Fruit fly (Drosophila melanogaster) whole organism, embryonic: ENCODE measurements around the gene CG46465.

ENCODE experiments used
- BEAF-32 ChIP-seq: fragments of 200-800 bp; sonication (Bioruptor generic); optimal IDR thresholded peaks from 3 replicates; lab custom pipeline; 2017; ENCODE audit warnings: missing biosample characterization, missing genetic modification characterization, mild to moderate bottlenecking, moderate library complexity, missing genetic modification reagents
- CG10274 ChIP-seq: fragments of 200-800 bp; sonication (Bioruptor generic); optimal IDR thresholded peaks from 3 replicates; lab custom pipeline; 2017; ENCODE audit warnings: missing biosample characterization, mild to moderate bottlenecking, missing genetic modification characterization
- CG10321 ChIP-seq: fragments of 200-800 bp; sonication (Bioruptor generic); IDR thresholded peaks from 2 replicates; pipeline ENCODE4 v1.3.6; 2022; ENCODE audit warnings: missing biosample characterization, missing genetic modification characterization
- CG10543 ChIP-seq: fragments of 200-800 bp; sonication (Bioruptor generic); optimal IDR thresholded peaks from 3 replicates; lab custom pipeline; 2017; ENCODE audit warnings: missing biosample characterization, mild to moderate bottlenecking, missing genetic modification characterization, moderate library complexity
- CG11456 ChIP-seq: fragments of 200-800 bp; sonication (Bioruptor generic); IDR thresholded peaks from 3 replicates; pipeline ENCODE4 v1.3.6; 2022; ENCODE audit warnings: missing biosample characterization, missing genetic modification characterization
- CG11695 ChIP-seq: fragments of 200-800 bp; sonication (Bioruptor generic); IDR thresholded peaks from 3 replicates; pipeline ENCODE4 v1.3.6; 2022; ENCODE audit warnings: missing biosample characterization, missing genetic modification characterization
- CG12155 ChIP-seq: fragments of 200-800 bp; sonication (Bioruptor generic); optimal IDR thresholded peaks from 3 replicates; lab custom pipeline; 2016; ENCODE audit warnings: missing biosample characterization, missing genetic modification characterization
- CG13123 ChIP-seq: fragments of 200-800 bp; sonication (Bioruptor generic); optimal IDR thresholded peaks from 2 replicates; lab custom pipeline; 2016; ENCODE audit warnings: missing biosample characterization, missing genetic modification characterization
- CG13894 ChIP-seq: fragments of 200-800 bp; sonication (Bioruptor generic); optimal IDR thresholded peaks from 3 replicates; lab custom pipeline; 2018; ENCODE audit warnings: missing biosample characterization, mild to moderate bottlenecking, missing genetic modification characterization, moderate library complexity
- CG1647 ChIP-seq: fragments of 200-800 bp; sonication (Bioruptor generic); optimal IDR thresholded peaks from 3 replicates; lab custom pipeline; 2016; ENCODE audit warnings: missing biosample characterization, missing genetic modification characterization
- CG17328 ChIP-seq: fragments of 200-800 bp; sonication (Bioruptor generic); IDR thresholded peaks from 2 replicates; pipeline ENCODE4 v1.3.6; 2022; ENCODE audit warnings: missing biosample characterization, missing genetic modification characterization
- CG18262 ChIP-seq: fragments of 200-800 bp; optimal IDR thresholded peaks from 3 replicates; lab custom pipeline; 2019; ENCODE audit warnings: missing biosample characterization, mild to moderate bottlenecking, missing genetic modification characterization, moderate library complexity
- CG18764 ChIP-seq: fragments of 200-800 bp; sonication (Bioruptor generic); optimal IDR thresholded peaks from 3 replicates; lab custom pipeline; 2016; ENCODE audit warnings: missing biosample characterization, missing genetic modification characterization
- CG2116 ChIP-seq: fragments of 200-800 bp; sonication (Bioruptor generic); optimal IDR thresholded peaks from 3 replicates; lab custom pipeline; 2018; ENCODE audit warnings: missing biosample characterization, mild to moderate bottlenecking, missing genetic modification characterization
- CG2712 ChIP-seq: fragments of 200-800 bp; optimal IDR thresholded peaks from 3 replicates; lab custom pipeline; 2019; ENCODE audit warnings: missing biosample characterization, mild to moderate bottlenecking, missing genetic modification characterization, moderate library complexity
- CG31441 ChIP-seq: fragments of 200-800 bp; sonication (Bioruptor generic); IDR thresholded peaks from 2 replicates; pipeline ENCODE4 v1.3.6; 2022; ENCODE audit warnings: missing biosample characterization, missing genetic modification characterization
- CG4328 ChIP-seq: fragments of 200-800 bp; sonication (Bioruptor generic); optimal IDR thresholded peaks from 3 replicates; lab custom pipeline; 2017; ENCODE audit warnings: missing biosample characterization, missing genetic modification reagents, missing genetic modification characterization
- CG43689 ChIP-seq: fragments of 200-800 bp; sonication (Bioruptor generic); IDR thresholded peaks from 2 replicates; pipeline ENCODE4 v1.3.6; 2022; ENCODE audit warnings: missing biosample characterization, missing genetic modification characterization
- CG4707 ChIP-seq: fragments of 200-800 bp; sonication (Bioruptor generic); optimal IDR thresholded peaks from 2 replicates; lab custom pipeline; 2018; ENCODE audit warnings: missing biosample characterization, mild to moderate bottlenecking, missing genetic modification characterization, moderate library complexity
- CG5953 ChIP-seq: fragments of 200-800 bp; sonication (Bioruptor generic); IDR thresholded peaks from 2 replicates; pipeline ENCODE4 v1.3.6; 2022; ENCODE audit warnings: missing biosample characterization, missing genetic modification characterization
- CG8388 ChIP-seq: fragments of 200-800 bp; sonication (Bioruptor generic); optimal IDR thresholded peaks from 2 replicates; lab custom pipeline; 2019; ENCODE audit warnings: missing biosample characterization, mild to moderate bottlenecking, missing genetic modification characterization, moderate library complexity
- Dad ChIP-seq: fragments of 200-800 bp; sonication (Bioruptor generic); optimal IDR thresholded peaks from 3 replicates; lab custom pipeline; 2016; ENCODE audit warnings: missing biosample characterization, missing genetic modification characterization
- Dll ChIP-seq: fragments of 200-800 bp; sonication (Bioruptor generic); IDR thresholded peaks from 4 replicates; pipeline ENCODE4 v1.3.6; 2022; ENCODE audit warnings: missing biosample characterization, missing genetic modification characterization; ENCODE audit not compliant: partially characterized antibody
- Doc2 ChIP-seq: fragments of 200-800 bp; sonication (Bioruptor generic); IDR thresholded peaks from 2 replicates; pipeline ENCODE4 v1.3.6; 2022; ENCODE audit warnings: missing biosample characterization, missing genetic modification characterization
- Ets97D ChIP-seq: fragments of 200-800 bp; sonication (Bioruptor generic); optimal IDR thresholded peaks from 3 replicates; lab custom pipeline; 2016; ENCODE audit warnings: missing biosample characterization, missing genetic modification characterization
- HmgZ ChIP-seq: fragments of 200-800 bp; sonication (Bioruptor generic); optimal IDR thresholded peaks from 2 replicates; lab custom pipeline; 2018; ENCODE audit warnings: missing biosample characterization, mild to moderate bottlenecking, missing genetic modification characterization
- NFAT ChIP-seq: fragments of 200-800 bp; sonication (Bioruptor generic); IDR thresholded peaks from 2 replicates; pipeline ENCODE4 v1.3.6; 2022; ENCODE audit warnings: missing biosample characterization, missing genetic modification characterization
- Neu2 ChIP-seq: fragments of 200-800 bp; sonication (Bioruptor generic); optimal IDR thresholded peaks from 3 replicates; lab custom pipeline; 2016; ENCODE audit warnings: missing biosample characterization, missing genetic modification characterization, borderline replicate concordance
- Trl ChIP-seq, 3 experiments: fragments of >200 bp in 2 of 3; fragments of 200-800 bp in 1 of 3; sonication (Bioruptor generic) in 1 of 3; optimal IDR thresholded peaks; 2 replicates in 1 of 3; 3 replicates in 2 of 3; lab custom pipeline; 2016 to 2017; ENCODE audit warnings: missing biosample characterization in 1 of 3, missing genetic modification characterization in 1 of 3
- Xbp1 ChIP-seq: fragments of 200-800 bp; sonication (Bioruptor generic); optimal IDR thresholded peaks from 3 replicates; lab custom pipeline; 2016; ENCODE audit warnings: missing biosample characterization, mild to moderate bottlenecking, missing genetic modification characterization
- bab2 ChIP-seq: fragments of 200-800 bp; sonication (Bioruptor generic); optimal IDR thresholded peaks from 2 replicates; lab custom pipeline; 2016; ENCODE audit warnings: missing biosample characterization, missing genetic modification characterization
- br ChIP-seq: fragments of >200 bp; optimal IDR thresholded peaks from 2 replicates; lab custom pipeline; 2017
- chm ChIP-seq: fragments of 200-800 bp; sonication (Bioruptor generic); IDR thresholded peaks from 2 replicates; pipeline ENCODE4 v1.3.6; 2022; ENCODE audit warnings: missing biosample characterization, missing genetic modification characterization
- ci ChIP-seq: fragments of 200-800 bp; sonication (Bioruptor generic); IDR thresholded peaks from 3 replicates; pipeline ENCODE4 v1.3.6; 2022; ENCODE audit warnings: missing biosample characterization, missing genetic modification characterization
- cwo ChIP-seq: fragments of 200-800 bp; sonication (Bioruptor generic); optimal IDR thresholded peaks from 3 replicates; lab custom pipeline; 2017; ENCODE audit warnings: missing biosample characterization, missing genetic modification characterization, mild to moderate bottlenecking, moderate library complexity, missing genetic modification reagents
- dpn ChIP-seq, 2 experiments: fragments of 200-800 bp; sonication (Bioruptor generic); optimal IDR thresholded peaks; 3 replicates each; lab custom pipeline; 2016; ENCODE audit warnings: missing biosample characterization in 2 of 2, missing genetic modification characterization in 2 of 2
- ftz-f1 ChIP-seq: fragments of 200-800 bp; sonication (Bioruptor generic); optimal IDR thresholded peaks from 2 replicates; lab custom pipeline; 2016; ENCODE audit warnings: missing biosample characterization, missing genetic modification characterization
- lola ChIP-seq, 3 experiments: fragments of >200 bp in 2 of 3; fragments of 200-800 bp in 1 of 3; sonication (Bioruptor generic) in 1 of 3; optimal IDR thresholded peaks; 2 replicates each; lab custom pipeline; 2017 to 2019; ENCODE audit warnings: missing biosample characterization in 3 of 3, missing genetic modification characterization in 3 of 3, mild to moderate bottlenecking in 1 of 3, moderate library complexity in 1 of 3
- lov ChIP-seq, 2 experiments: fragments of 200-800 bp in 1 of 2; fragments of >200 bp in 1 of 2; sonication (Bioruptor generic) in 1 of 2; IDR thresholded peaks in 1 of 2; optimal IDR thresholded peaks in 1 of 2; 2 replicates in 1 of 2; 3 replicates in 1 of 2; pipeline versions ENCODE4 v1.3.6 to Lab custom; 2017 to 2022; ENCODE audit warnings: missing biosample characterization in 1 of 2, missing genetic modification characterization in 1 of 2
- nerfin-1 ChIP-seq: fragments of 200-800 bp; sonication (Bioruptor generic); optimal IDR thresholded peaks from 3 replicates; lab custom pipeline; 2019; ENCODE audit warnings: missing biosample characterization, mild to moderate bottlenecking, missing genetic modification characterization, moderate library complexity
- p53 ChIP-seq: fragments of 200-800 bp; sonication (Bioruptor generic); optimal IDR thresholded peaks from 2 replicates; lab custom pipeline; 2016; ENCODE audit warnings: missing biosample characterization, missing genetic modification characterization
- pfk ChIP-seq: fragments of 200-800 bp; sonication (Bioruptor generic); optimal IDR thresholded peaks from 2 replicates; lab custom pipeline; 2018; ENCODE audit warnings: missing biosample characterization, mild to moderate bottlenecking, missing genetic modification characterization, moderate library complexity
- repo ChIP-seq: fragments of 200-800 bp; sonication (Bioruptor generic); optimal IDR thresholded peaks from 2 replicates; lab custom pipeline; 2016; ENCODE audit warnings: missing biosample characterization, missing genetic modification characterization
- schlank ChIP-seq: fragments of 200-800 bp; sonication (Bioruptor generic); optimal IDR thresholded peaks from 2 replicates; lab custom pipeline; 2018; ENCODE audit warnings: missing biosample characterization, mild to moderate bottlenecking, missing genetic modification characterization
- sisA ChIP-seq: fragments of 200-800 bp; sonication (Bioruptor generic); IDR thresholded peaks from 2 replicates; pipeline ENCODE4 v1.3.6; 2022; ENCODE audit warnings: missing biosample characterization, missing genetic modification characterization
- sug ChIP-seq: fragments of 200-800 bp; optimal IDR thresholded peaks from 2 replicates; lab custom pipeline; 2019; ENCODE audit warnings: missing biosample characterization, mild to moderate bottlenecking, missing genetic modification characterization, moderate library complexity
- vvl ChIP-seq: fragments of 200-800 bp; sonication (Bioruptor generic); IDR thresholded peaks from 2 replicates; pipeline ENCODE4 v1.3.6; 2022; ENCODE audit warnings: missing biosample characterization, missing genetic modification characterization
- zen ChIP-seq: fragments of 200-800 bp; sonication (Bioruptor generic); optimal IDR thresholded peaks from 3 replicates; lab custom pipeline; 2018; ENCODE audit warnings: missing biosample characterization, mild to moderate bottlenecking, missing genetic modification characterization, moderate library complexity
- zfh1 ChIP-seq: fragments of 200-800 bp; sonication (Bioruptor generic); IDR thresholded peaks from 3 replicates; pipeline ENCODE4 v1.3.6; 2022; ENCODE audit warnings: missing biosample characterization, missing genetic modification characterization

CG46465 gene

dm6 chr2L:18957142-18957674 lies 35.1 kb upstream of the CG46465 start, which contains the start of gene Bhmt (continued):
- TF ChIP-seq CG11456 (GFP tag; lab: Robert Waterston, UW) (peak; percentile 75), CG10321 (no peak), schlank (peak; percentile 15), HmgZ (tag; lab: Kevin White, UChicago) (peak; percentile 53), Doc2 (GFP tag; lab: Robert Waterston, UW) (no peak), vvl (GFP tag; lab: Robert Waterston, UW) (peak; percentile 80), CG11695 (GFP tag; lab: Robert Waterston, UW) (peak; percentile 74; the same call in 2 of the 3 replicates), CG4707 (GFP tag; lab: Kevin White, UChicago) (no peak), sug (tag; lab: Kevin White, UChicago) (peak; percentile 59), bab2 (GFP tag; lab: Kevin White, UChicago) (no peak), nerfin-1 (tag; lab: Kevin White, UChicago) (no peak), p53 (no peak), CG31441 (GFP tag; lab: Robert Waterston, UW) (no peak; the same call in none of the 2 replicates), CG17328 (peak; percentile 66), chm (GFP tag; lab: Robert Waterston, UW) (no peak; the same call in 1 of the 2 replicates), CG10543 (GFP tag; lab: Kevin White, UChicago) (peak; percentile 76), CG1647 (GFP tag; lab: Kevin White, UChicago) (no peak), CG13894 (tag; lab: Kevin White, UChicago) (no peak), zen (peak; percentile 10), ci (GFP tag; lab: Robert Waterston, UW) (peak; percentile 60; the same call in 1 of the 3 replicates), CG5953 (GFP tag; lab: Robert Waterston, UW) (no peak), sisA (GFP tag; lab: Robert Waterston, UW) (no peak; the same call in 1 of the 2 replicates), repo (GFP tag; lab: Kevin White, UChicago) (no peak), zfh1 (peak; percentile 65; the same call in 2 of the 3 replicates), BEAF-32 (GFP tag; lab: Kevin White, UChicago) (no peak), cwo (GFP tag; lab: Kevin White, UChicago) (peak; percentile 68), CG18262 (tag; lab: Kevin White, UChicago) (peak; percentile 68), Trl (optimal IDR thresholded peaks at IDR 0.05; lab: Kevin White, UChicago) (no peak), Trl (GFP tag; optimal IDR thresholded peaks at IDR 0.05; lab: Kevin White, UChicago) (no peak), Ets97D (GFP tag; lab: Kevin White, UChicago) (no peak), CG18764 (peak; percentile 14), Xbp1 (peak; percentile 57), CG43689 (no peak), NFAT (GFP tag; lab: Robert Waterston, UW) (peak; percentile 84; the same call in 1 of the 2 replicates), CG10274 (GFP tag; lab: Kevin White, UChicago) (peak; percentile 6), CG8388 (GFP tag; lab: Kevin White, UChicago) (peak; percentile 33), Dad (GFP tag; lab: Kevin White, UChicago) (no peak), ftz-f1 (GFP tag; lab: Kevin White, UChicago) (no peak), CG2116 (GFP tag; lab: Kevin White, UChicago) (no peak), lola (GFP tag; optimal IDR thresholded peaks at IDR 0.05; lab: Kevin White, UChicago) (no peak), CG12155 (GFP tag; lab: Kevin White, UChicago) (peak; percentile 34), dpn (GFP tag; optimal IDR thresholded peaks at IDR 0.05; lab: Kevin White, UChicago) (peak in 1 of 2 experiments; percentile 62), CG2712 (tag; lab: Kevin White, UChicago) (peak; percentile 79), CG13123 (no peak), pfk (GFP tag; lab: Kevin White, UChicago) (no peak), Neu2 (GFP tag; lab: Kevin White, UChicago) (no peak), br (lab: Kevin White, UChicago) (no peak), lov (optimal IDR thresholded peaks at IDR 0.05; lab: Kevin White, UChicago) (no peak), lov (GFP tag; IDR thresholded peaks at IDR 0.05; lab: Robert Waterston, UW) (no peak), Dll (no peak), CG4328 (GFP tag; lab: Kevin White, UChicago) (peak; percentile 0)
